Worm (Caenorhabditis elegans) whole organism, young adult: ENCODE results near the gene B0496.6.

ENCODE experiments used
- C06A6.2 ChIP-seq: fragments of 200-800 bp; sonication (Bioruptor generic); conservative IDR thresholded peaks from 2 replicates; pipeline ENCODE4 v1.3.6; 2022; ENCODE audit warnings: missing genetic modification characterization, missing compliant biosample characterization
- F33H1.4 ChIP-seq: fragments of 200-800 bp; sonication (Bioruptor generic); IDR thresholded peaks from 2 replicates; pipeline ENCODE4 v1.3.6; 2022; ENCODE audit warnings: missing genetic modification reagents, missing genetic modification characterization, missing compliant biosample characterization
- F37B4.10 ChIP-seq: fragments of 200-800 bp; sonication (Bioruptor generic); IDR thresholded peaks from 2 replicates; pipeline ENCODE4 v1.3.6; 2022; ENCODE audit warnings: missing genetic modification characterization, missing compliant biosample characterization
- F52B5.7 ChIP-seq: sonication (generic microtip); optimal IDR thresholded peaks from 2 replicates; lab custom pipeline; 2016; ENCODE audit warnings: mild to moderate bottlenecking, missing genetic modification characterization, missing compliant biosample characterization
- F57A8.1 ChIP-seq: fragments of 200-800 bp; sonication (Bioruptor generic); optimal IDR thresholded peaks from 2 replicates; lab custom pipeline; 2018; ENCODE audit warnings: mild to moderate bottlenecking, missing genetic modification characterization, moderate library complexity, missing compliant biosample characterization
- F57C9.4 ChIP-seq: sonication (generic microtip); optimal IDR thresholded peaks from 2 replicates; lab custom pipeline; 2017; ENCODE audit warnings: mild to moderate bottlenecking, missing genetic modification characterization, missing compliant biosample characterization
- K11D2.4 ChIP-seq: fragments of 200-800 bp; sonication (Bioruptor generic); IDR thresholded peaks from 2 replicates; pipeline ENCODE4 v1.3.6; 2022; ENCODE audit warnings: missing genetic modification reagents, missing genetic modification characterization, missing compliant biosample characterization
- K12H6.12 ChIP-seq: fragments of 200-800 bp; sonication (Bioruptor generic); optimal IDR thresholded peaks from 2 replicates; lab custom pipeline; 2018; ENCODE audit warnings: mild to moderate bottlenecking, missing genetic modification characterization, missing compliant biosample characterization
- Y67H2A.10 ChIP-seq: fragments of 200-800 bp; sonication (Bioruptor generic); conservative IDR thresholded peaks from 2 replicates; pipeline ENCODE4 v1.3.6; 2022; ENCODE audit warnings: missing genetic modification reagents, missing genetic modification characterization, missing compliant biosample characterization
- atf-7 ChIP-seq: sonication (generic microtip); optimal IDR thresholded peaks from 2 replicates; lab custom pipeline; 2017; ENCODE audit warnings: mild to moderate bottlenecking, missing genetic modification characterization, missing compliant biosample characterization
- attf-5 ChIP-seq: fragments of 200-800 bp; sonication (Bioruptor generic); optimal IDR thresholded peaks from 2 replicates; lab custom pipeline; 2018; ENCODE audit warnings: mild to moderate bottlenecking, missing genetic modification characterization, missing compliant biosample characterization
- ceh-27 ChIP-seq: fragments of 200-800 bp; sonication (Bioruptor generic); optimal IDR thresholded peaks from 2 replicates; lab custom pipeline; 2018; ENCODE audit warnings: mild to moderate bottlenecking, missing genetic modification characterization, moderate library complexity, missing compliant biosample characterization
- ceh-79 ChIP-seq: sonication (generic microtip); optimal IDR thresholded peaks from 2 replicates; lab custom pipeline; 2017; ENCODE audit warnings: mild to moderate bottlenecking, missing genetic modification characterization, missing compliant biosample characterization
- chd-7 ChIP-seq: sonication (generic microtip); optimal IDR thresholded peaks from 2 replicates; lab custom pipeline; 2016; ENCODE audit warnings: mild to moderate bottlenecking, missing genetic modification characterization, moderate library complexity, missing compliant biosample characterization
- dpff-1 ChIP-seq: sonication (generic microtip); optimal IDR thresholded peaks from 2 replicates; lab custom pipeline; 2017; ENCODE audit warnings: mild to moderate bottlenecking, missing genetic modification characterization, missing compliant biosample characterization
- egl-44 ChIP-seq: fragments of 200-800 bp; sonication (Bioruptor generic); IDR thresholded peaks from 2 replicates; pipeline ENCODE4 v1.3.6; 2022; ENCODE audit warnings: missing genetic modification reagents, missing genetic modification characterization, missing compliant biosample characterization
- egrh-3 ChIP-seq: fragments of 200-800 bp; sonication (Bioruptor generic); IDR thresholded peaks from 2 replicates; pipeline ENCODE4 v1.3.6; 2022; ENCODE audit warnings: missing genetic modification reagents, missing genetic modification characterization, missing compliant biosample characterization
- hlh-12 ChIP-seq: sonication (generic microtip); optimal IDR thresholded peaks from 2 replicates; lab custom pipeline; 2016; ENCODE audit warnings: missing genetic modification characterization, missing compliant biosample characterization
- hmg-1.2 ChIP-seq: fragments of 200-800 bp; sonication (Bioruptor generic); IDR thresholded peaks from 2 replicates; pipeline ENCODE4 v1.3.6; 2022; ENCODE audit warnings: missing genetic modification reagents, missing genetic modification characterization, missing compliant biosample characterization
- lag-1 ChIP-seq: fragments of 200-800 bp; sonication (Bioruptor generic); IDR thresholded peaks from 2 replicates; pipeline ENCODE4 v1.3.6; 2022; ENCODE audit warnings: missing genetic modification reagents, missing genetic modification characterization, missing compliant biosample characterization
- lin-26 ChIP-seq: fragments of 200-800 bp; sonication (Bioruptor generic); IDR thresholded peaks from 2 replicates; pipeline ENCODE4 v1.3.6; 2022; ENCODE audit warnings: missing genetic modification reagents, missing genetic modification characterization, missing compliant biosample characterization
- lin-35 ChIP-seq, 3 experiments: fragments of 150-350 bp in 2 of 3; sonication (generic microtip) in 1 of 3; optimal IDR thresholded peaks; 2 replicates each; lab custom pipeline; 2014 to 2018; ENCODE audit warnings: missing biosample characterization in 3 of 3, missing genetic modification characterization in 3 of 3, missing genetic modification reagents in 3 of 3
- lin-40 ChIP-seq: sonication (generic microtip); optimal IDR thresholded peaks from 2 replicates; lab custom pipeline; 2016; ENCODE audit warnings: missing genetic modification characterization, mild to moderate bottlenecking, missing compliant biosample characterization, missing genotype, missing genetic modification reagents
- madf-10 ChIP-seq: sonication (generic microtip); optimal IDR thresholded peaks from 2 replicates; lab custom pipeline; 2016; ENCODE audit warnings: mild to moderate bottlenecking, missing genetic modification characterization, missing compliant biosample characterization
- madf-8 ChIP-seq: fragments of 200-800 bp; sonication (Bioruptor generic); conservative IDR thresholded peaks from 2 replicates; pipeline ENCODE4 v1.3.6; 2022; ENCODE audit warnings: missing genetic modification reagents, missing genetic modification characterization, missing compliant biosample characterization
- mcd-1 ChIP-seq: fragments of 200-800 bp; sonication (Bioruptor generic); IDR thresholded peaks from 2 replicates; pipeline ENCODE4 v1.3.6; 2022; ENCODE audit warnings: missing genetic modification reagents, missing genetic modification characterization, missing compliant biosample characterization
- nfya-2 ChIP-seq: fragments of 200-800 bp; sonication (Bioruptor generic); IDR thresholded peaks from 2 replicates; pipeline ENCODE4 v1.3.6; 2022; ENCODE audit warnings: missing genetic modification reagents, missing genetic modification characterization, missing compliant biosample characterization
- nfyb-1 ChIP-seq: fragments of 200-800 bp; sonication (Bioruptor generic); IDR thresholded peaks from 2 replicates; pipeline ENCODE4 v1.3.6; 2022; ENCODE audit warnings: missing genetic modification reagents, missing genetic modification characterization, missing compliant biosample characterization
- pbrm-1 ChIP-seq: fragments of 200-800 bp; sonication (Bioruptor generic); IDR thresholded peaks from 2 replicates; pipeline ENCODE4 v1.3.6; 2022; ENCODE audit warnings: missing genetic modification reagents, missing genetic modification characterization, missing compliant biosample characterization
- rcor-1 ChIP-seq: fragments of 200-800 bp; sonication (Bioruptor generic); IDR thresholded peaks from 2 replicates; pipeline ENCODE4 v1.3.6; 2022; ENCODE audit warnings: missing genetic modification reagents, missing genetic modification characterization, missing compliant biosample characterization
- unc-130 ChIP-seq: sonication (generic microtip); optimal IDR thresholded peaks from 2 replicates; lab custom pipeline; 2016; ENCODE audit warnings: missing genetic modification reagents, missing genetic modification characterization, missing compliant biosample characterization
- xnd-1 ChIP-seq: sonication (generic microtip); optimal IDR thresholded peaks from 2 replicates; lab custom pipeline; 2016; ENCODE audit warnings: missing genotype, missing genetic modification reagents, missing genetic modification characterization, missing compliant biosample characterization
- zfh-2 ChIP-seq: fragments of 200-800 bp; sonication (Bioruptor generic); conservative IDR thresholded peaks from 2 replicates; pipeline ENCODE4 v1.3.6; 2022; ENCODE audit warnings: missing genetic modification reagents, missing genetic modification characterization, missing compliant biosample characterization

B0496.6 gene

ce11 chrIV:7402077-7402476, 16.8 kb upstream of the B0496.6 start:
- TF ChIP-seq C06A6.2 (GFP tag; lab: Robert Waterston, UW), result no peak
- TF ChIP-seq K12H6.12 (tag; lab: Kevin White, UChicago), result peak; percentile 89
- peak; percentile 80 for TF ChIP-seq egrh-3 (GFP tag; lab: Robert Waterston, UW)
- TF ChIP-seq lin-35 (GFP tag; optimal IDR thresholded peaks at IDR 0.05; lab: Kevin White, UChicago), result peak in 1 of 3 experiments; percentile 45
- TF ChIP-seq pbrm-1 (GFP tag; lab: Robert Waterston, UW), result 0 out of 2 replicates have a peak, but pooled peaks have one; percentile 24
- peak; percentile 26 for TF ChIP-seq F52B5.7 (tag; lab: Kevin White, UChicago)
- TF ChIP-seq attf-5, result peak; percentile 48
- TF ChIP-seq lin-40 (tag; lab: Kevin White, UChicago), result peak; percentile 75
- TF ChIP-seq madf-10 (tag; lab: Kevin White, UChicago), result peak; percentile 94
- TF ChIP-seq egl-44 (GFP tag; lab: Robert Waterston, UW), result no peak
- TF ChIP-seq Y67H2A.10 (GFP tag; lab: Robert Waterston, UW), result no peak
- peak; percentile 73 for TF ChIP-seq rcor-1 (GFP tag; lab: Robert Waterston, UW)
- peak; percentile 51; the same call in 1 of the 2 replicates for TF ChIP-seq hmg-1.2 (GFP tag; lab: Robert Waterston, UW)
- TF ChIP-seq F33H1.4, result 0 out of 2 replicates have a peak, but pooled peaks have one; percentile 20
- peak; percentile 73 for TF ChIP-seq nfyb-1 (GFP tag; lab: Robert Waterston, UW)
- no peak for TF ChIP-seq xnd-1 (tag; lab: Kevin White, UChicago)
- TF ChIP-seq hlh-12, result no peak
- peak; percentile 16 for TF ChIP-seq atf-7
- peak; percentile 50 for TF ChIP-seq chd-7 (tag; lab: Kevin White, UChicago)
- TF ChIP-seq K11D2.4, result peak; percentile 63; the same call in 1 of the 2 replicates
- peak; percentile 56; the same call in 1 of the 2 replicates for TF ChIP-seq mcd-1 (GFP tag; lab: Robert Waterston, UW)
- TF ChIP-seq ceh-79 (tag; lab: Kevin White, UChicago), result no peak
- peak; percentile 98 for TF ChIP-seq zfh-2 (GFP tag; lab: Robert Waterston, UW)
- 0 out of 2 replicates have a peak, but pooled peaks have one; percentile 34 for TF ChIP-seq F37B4.10 (GFP tag; lab: Robert Waterston, UW)
- TF ChIP-seq ceh-27 (GFP tag; lab: Kevin White, UChicago), result peak; percentile 58

ce11 chrIV:7403422-7403821, 15.5 kb upstream of the B0496.6 start:
- TF ChIP-seq nfya-2 (GFP tag; lab: Robert Waterston, UW) (no peak), lag-1 (GFP tag; lab: Robert Waterston, UW) (no peak), hlh-12 (no peak), unc-130 (GFP tag; lab: Kevin White, UChicago) (no peak), hmg-1.2 (GFP tag; lab: Robert Waterston, UW) (no peak)
- TF ChIP-seq, all 124 proteins: peak for 0

- TF ChIP-seq F33H1.4 (no peak), nfyb-1 (GFP tag; lab: Robert Waterston, UW) (no peak), F57A8.1 (no peak), lin-26 (GFP tag; lab: Robert Waterston, UW) (no peak), dpff-1 (tag; lab: Kevin White, UChicago) (no peak), madf-8 (GFP tag; lab: Robert Waterston, UW) (no peak), ceh-27 (GFP tag; lab: Kevin White, UChicago) (no peak), egrh-3 (GFP tag; lab: Robert Waterston, UW) (no peak), C06A6.2 (GFP tag; lab: Robert Waterston, UW) (no peak), F57C9.4 (tag; lab: Kevin White, UChicago) (no peak)
These were observed 13.8 kb upstream of the B0496.6 start, which contains the start of the genes C48A7.16 and egl-19 for ce11 chrIV:7404934-7405632. Gene C48A7.16 (plus strand): TSS chrIV:7405477. Gene egl-19 (plus strand): TSS chrIV:7405582.
